Worm (Caenorhabditis elegans) whole organism, L3 larva: Measurements from ENCODE around the gene C33F10.11.

ENCODE experiments used
- ZK546.5 ChIP-seq: sonication (generic microtip); optimal IDR thresholded peaks from 2 replicates; lab custom pipeline; 2017; ENCODE audit warnings: missing biosample characterization, missing genetic modification characterization
- ama-1 ChIP-seq: fragments of 150-350 bp; optimal IDR thresholded peaks from 2 replicates; lab custom pipeline; 2018
- ceh-82 ChIP-seq: fragments of 150-350 bp; optimal IDR thresholded peaks from 2 replicates; lab custom pipeline; 2014; ENCODE audit warnings: missing biosample characterization, missing genetic modification characterization
- egl-27 ChIP-seq: sonication (generic microtip); optimal IDR thresholded peaks from 4 replicates; lab custom pipeline; 2017; ENCODE audit warnings: missing biosample characterization, missing genetic modification reagents, missing genetic modification characterization
- nhr-76 ChIP-seq: fragments of 150-350 bp; sonication (generic microtip); optimal IDR thresholded peaks from 5 replicates; lab custom pipeline; 2014; ENCODE audit warnings: missing biosample characterization, missing genetic modification characterization
- pha-4 ChIP-seq: fragments of 150-350 bp; optimal IDR thresholded peaks from 2 replicates; lab custom pipeline; 2014; ENCODE audit warnings: missing biosample characterization, missing genetic modification reagents, missing genetic modification characterization
- ztf-4 ChIP-seq: fragments of 150-350 bp; optimal IDR thresholded peaks from 2 replicates; lab custom pipeline; 2014; ENCODE audit warnings: missing biosample characterization, missing genetic modification characterization

DNA sequence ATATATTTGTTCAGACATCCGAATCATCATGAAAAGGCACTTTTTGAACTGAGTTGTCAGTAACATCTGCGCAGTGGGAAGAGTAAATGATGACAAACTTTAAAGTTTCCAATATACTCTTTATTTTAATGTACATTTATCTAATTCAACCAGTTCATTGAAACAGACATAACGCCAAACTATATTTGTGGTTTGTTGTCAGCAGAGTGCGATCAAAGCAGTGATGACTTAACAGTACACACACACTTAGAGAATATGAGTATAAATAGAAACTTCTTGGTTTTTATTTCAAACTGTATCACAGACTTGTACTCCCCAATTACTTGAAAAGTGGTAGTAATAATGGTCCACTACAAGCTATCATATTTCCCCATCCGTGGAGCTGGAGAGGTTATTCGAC lies 48.8 kb upstream of the C33F10.11 start, which contains the start of gene gst-8:
- TF ChIP-seq ceh-82 = no peak
- no peak for TF ChIP-seq ama-1 (lab: Kevin White, UChicago)
- TF ChIP-seq nhr-76 = no peak
- no peak for TF ChIP-seq pha-4 (tag; lab: Kevin White, UChicago)
- TF ChIP-seq egl-27 (tag; lab: Kevin White, UChicago) = no peak
- TF ChIP-seq ZK546.5 = no peak
- no peak for TF ChIP-seq ztf-4 (tag; lab: Kevin White, UChicago)
